Worm (Caenorhabditis elegans) whole organism, L3 larva: ENCODE measurements around the gene C45B11.8.

Experiments used
- R02D3.7 ChIP-seq: fragments of 150-350 bp; optimal IDR thresholded peaks from 2 replicates; lab custom pipeline; 2014; ENCODE audit warnings: missing biosample characterization, missing genetic modification characterization
- ama-1 ChIP-seq: fragments of 150-350 bp; optimal IDR thresholded peaks from 2 replicates; lab custom pipeline; 2018
- mdl-1 ChIP-seq: fragments of 150-350 bp; optimal IDR thresholded peaks from 2 replicates; lab custom pipeline; 2014; ENCODE audit warnings: missing biosample characterization, missing genetic modification characterization
- nfya-1 ChIP-seq: sonication (generic microtip); optimal IDR thresholded peaks from 2 replicates; lab custom pipeline; 2017; ENCODE audit warnings: missing genetic modification characterization, mild to moderate bottlenecking, missing compliant biosample characterization, antibody characterized with exemption, moderate library complexity; ENCODE audit not compliant: insufficient read depth
- nhr-25 ChIP-seq: sonication (generic microtip); optimal IDR thresholded peaks from 2 replicates; lab custom pipeline; 2017; ENCODE audit warnings: missing biosample characterization, missing genetic modification characterization
- nhr-28 ChIP-seq: fragments of 150-350 bp; optimal IDR thresholded peaks from 2 replicates; lab custom pipeline; 2014; ENCODE audit warnings: missing biosample characterization, missing genetic modification characterization
- nhr-76 ChIP-seq: fragments of 150-350 bp; sonication (generic microtip); optimal IDR thresholded peaks from 5 replicates; lab custom pipeline; 2014; ENCODE audit warnings: missing biosample characterization, missing genetic modification characterization
- sea-2 ChIP-seq: fragments of 150-350 bp; sonication (generic microtip); optimal IDR thresholded peaks from 4 replicates; lab custom pipeline; 2014; ENCODE audit warnings: missing biosample characterization, missing genetic modification reagents, missing genetic modification characterization
- snpc-4 ChIP-seq: fragments of 150-350 bp; optimal IDR thresholded peaks from 2 replicates; lab custom pipeline; 2014; ENCODE audit warnings: missing biosample characterization, missing genetic modification characterization
- tbx-2 ChIP-seq: sonication (generic microtip); optimal IDR thresholded peaks from 2 replicates; lab custom pipeline; 2016; ENCODE audit warnings: mild to moderate bottlenecking, missing genetic modification characterization, missing compliant biosample characterization
- zag-1 ChIP-seq: fragments of 150-350 bp; optimal IDR thresholded peaks from 2 replicates; lab custom pipeline; 2014; ENCODE audit warnings: missing biosample characterization, missing genetic modification characterization
- ztf-11 ChIP-seq: fragments of 150-350 bp; optimal IDR thresholded peaks from 2 replicates; lab custom pipeline; 2014; ENCODE audit warnings: missing biosample characterization, missing genetic modification characterization

DNA sequence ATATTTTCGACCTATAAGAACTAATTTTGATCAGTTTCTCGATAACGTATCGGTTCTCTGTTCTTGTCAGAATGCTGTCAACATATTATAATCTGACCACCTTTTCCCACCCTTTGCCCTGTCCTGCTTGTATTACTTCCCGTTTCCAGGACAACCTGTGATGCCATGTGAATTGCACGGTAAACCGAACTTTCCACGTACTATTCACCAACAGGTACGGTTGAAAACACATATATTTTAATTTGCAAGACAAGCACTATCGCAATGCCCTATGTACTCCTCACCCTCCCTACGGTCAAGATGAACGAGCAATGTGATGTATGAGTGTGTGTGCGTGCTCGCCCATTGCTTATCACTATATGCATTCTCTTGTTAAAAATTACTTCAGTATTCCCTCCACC is 31.4 kb upstream of the C45B11.8 start:
- TF ChIP-seq R02D3.7 (tag; lab: Kevin White, UChicago) (no peak), nhr-76 (no peak), mdl-1 (tag; lab: Kevin White, UChicago) (no peak), zag-1 (no peak), ama-1 (lab: Kevin White, UChicago) (no peak), ztf-11 (no peak), sea-2 (GFP tag; lab: Kevin White, UChicago) (no peak), tbx-2 (tag; lab: Kevin White, UChicago) (no peak), nhr-25 (tag; lab: Kevin White, UChicago) (no peak), snpc-4 (tag; lab: Kevin White, UChicago) (no peak), nhr-28 (tag; lab: Kevin White, UChicago) (no peak), nfya-1 (tag; lab: Kevin White, UChicago) (no peak)
